Fruit fly (Drosophila melanogaster) whole organism, prepupa: ENCODE data around the gene Vps26.

ENCODE experiments used
- Blimp-1 ChIP-seq: fragments of 200-800 bp; sonication (Bioruptor generic); optimal IDR thresholded peaks from 3 replicates; lab custom pipeline; 2017; ENCODE audit warnings: missing biosample characterization, missing genetic modification characterization, mild to moderate bottlenecking, moderate library complexity, missing genetic modification reagents
- CG10631 ChIP-seq: fragments of 200-800 bp; sonication (Bioruptor generic); optimal IDR thresholded peaks from 2 replicates; lab custom pipeline; 2016; ENCODE audit warnings: missing biosample characterization, missing genetic modification characterization
- CG10669 ChIP-seq: fragments of 200-800 bp; sonication (Bioruptor generic); optimal IDR thresholded peaks from 3 replicates; lab custom pipeline; 2018; ENCODE audit warnings: missing biosample characterization, mild to moderate bottlenecking, missing genetic modification characterization, moderate library complexity
- CG11294 ChIP-seq: fragments of 200-800 bp; sonication (Bioruptor generic); IDR thresholded peaks from 2 replicates; pipeline ENCODE4 v1.3.6; 2022; ENCODE audit warnings: missing biosample characterization, missing genetic modification characterization
- CG11762 ChIP-seq: fragments of 200-800 bp; sonication (Bioruptor generic); optimal IDR thresholded peaks from 3 replicates; lab custom pipeline; 2016; ENCODE audit warnings: missing biosample characterization, missing genetic modification characterization; ENCODE audit not compliant: insufficient read depth
- CG15336 ChIP-seq: fragments of 200-800 bp; sonication (Bioruptor generic); IDR thresholded peaks from 2 replicates; pipeline ENCODE4 v1.3.6; 2022; ENCODE audit warnings: missing biosample characterization, missing genetic modification characterization
- CG16779 ChIP-seq: fragments of 200-800 bp; sonication (Bioruptor generic); optimal IDR thresholded peaks from 3 replicates; lab custom pipeline; 2017; ENCODE audit warnings: missing biosample characterization, mild to moderate bottlenecking, missing genetic modification characterization
- CG3032 ChIP-seq: fragments of 200-800 bp; optimal IDR thresholded peaks from 2 replicates; lab custom pipeline; 2019; ENCODE audit warnings: missing biosample characterization, mild to moderate bottlenecking, missing genetic modification characterization, moderate library complexity
- CG31627 ChIP-seq: fragments of 200-800 bp; sonication (Bioruptor generic); optimal IDR thresholded peaks from 3 replicates; lab custom pipeline; 2016; ENCODE audit warnings: missing biosample characterization, missing genetic modification characterization
- CG32006 ChIP-seq: fragments of 200-800 bp; sonication (Bioruptor generic); optimal IDR thresholded peaks from 3 replicates; lab custom pipeline; 2017; ENCODE audit warnings: missing biosample characterization, mild to moderate bottlenecking, missing genetic modification characterization
- CG34406 ChIP-seq: fragments of 200-800 bp; sonication (Bioruptor generic); optimal IDR thresholded peaks from 3 replicates; lab custom pipeline; 2016; ENCODE audit warnings: missing biosample characterization, missing genetic modification characterization
- CG3919 ChIP-seq: fragments of 200-800 bp; sonication (Bioruptor generic); optimal IDR thresholded peaks from 3 replicates; lab custom pipeline; 2016; ENCODE audit warnings: missing biosample characterization, missing genetic modification characterization
- CG4318 ChIP-seq: fragments of 200-800 bp; sonication (Bioruptor generic); optimal IDR thresholded peaks from 3 replicates; lab custom pipeline; 2017; ENCODE audit warnings: missing biosample characterization, mild to moderate bottlenecking, missing genetic modification characterization
- CG6163 ChIP-seq: fragments of 200-800 bp; sonication (Bioruptor generic); IDR thresholded peaks from 3 replicates; pipeline ENCODE4 v1.3.6; 2022; ENCODE audit warnings: missing biosample characterization, missing genetic modification characterization
- CG6792 ChIP-seq: fragments of 200-800 bp; sonication (Bioruptor generic); optimal IDR thresholded peaks from 3 replicates; lab custom pipeline; 2016; ENCODE audit warnings: missing biosample characterization, missing genetic modification characterization
- CG6808 ChIP-seq: fragments of 200-800 bp; sonication (Bioruptor generic); optimal IDR thresholded peaks from 3 replicates; lab custom pipeline; 2017; ENCODE audit warnings: missing biosample characterization, missing genetic modification characterization, mild to moderate bottlenecking, moderate library complexity, missing genetic modification reagents
- CG6854 ChIP-seq: fragments of 200-800 bp; sonication (Bioruptor generic); optimal IDR thresholded peaks from 2 replicates; lab custom pipeline; 2017; ENCODE audit warnings: missing biosample characterization, mild to moderate bottlenecking, missing genetic modification characterization
- CG7368 ChIP-seq: fragments of 200-800 bp; sonication (Bioruptor generic); optimal IDR thresholded peaks from 3 replicates; lab custom pipeline; 2016; ENCODE audit warnings: missing biosample characterization, missing genetic modification characterization
- CG8119 ChIP-seq: fragments of 200-800 bp; sonication (Bioruptor generic); IDR thresholded peaks from 3 replicates; pipeline ENCODE4 v1.3.6; 2022; ENCODE audit warnings: missing biosample characterization, missing genetic modification characterization
- CG8319 ChIP-seq: fragments of 200-800 bp; sonication (Bioruptor generic); optimal IDR thresholded peaks from 3 replicates; lab custom pipeline; 2016; ENCODE audit warnings: missing biosample characterization, missing genetic modification characterization
- CG8632 ChIP-seq: fragments of 200-800 bp; sonication (Bioruptor generic); optimal IDR thresholded peaks from 3 replicates; lab custom pipeline; 2016; ENCODE audit warnings: missing biosample characterization, missing genetic modification characterization
- Eip75B ChIP-seq: fragments of 200-800 bp; sonication (Bioruptor generic); optimal IDR thresholded peaks from 3 replicates; lab custom pipeline; 2016; ENCODE audit warnings: missing biosample characterization, missing genetic modification characterization
- Eip78C ChIP-seq: fragments of 200-800 bp; sonication (Bioruptor generic); peaks from one replicate; lab custom pipeline; 2016; ENCODE audit warnings: missing biosample characterization, missing genetic modification characterization
- Eip93F ChIP-seq: fragments of 200-800 bp; sonication (Bioruptor generic); optimal IDR thresholded peaks from 2 replicates; lab custom pipeline; 2016; ENCODE audit warnings: missing biosample characterization, mild to moderate bottlenecking, missing genetic modification characterization
- Ets96B ChIP-seq: fragments of 200-800 bp; optimal IDR thresholded peaks from 2 replicates; lab custom pipeline; 2019; ENCODE audit warnings: missing biosample characterization, mild to moderate bottlenecking, missing genetic modification characterization, moderate library complexity
- Gug ChIP-seq: fragments of 200-800 bp; sonication (Bioruptor generic); IDR thresholded peaks from 2 replicates; pipeline ENCODE4 v1.3.6; 2022; ENCODE audit warnings: missing biosample characterization, missing genetic modification characterization
- Hr38 ChIP-seq: sonication (Bioruptor generic); optimal IDR thresholded peaks from 2 replicates; lab custom pipeline; 2016; ENCODE audit warnings: missing biosample characterization, missing genetic modification characterization
- Hr4 ChIP-seq: fragments of 200-800 bp; sonication (Bioruptor generic); optimal IDR thresholded peaks from 3 replicates; lab custom pipeline; 2016; ENCODE audit warnings: missing biosample characterization, missing genetic modification characterization
- Lpt ChIP-seq: fragments of 200-800 bp; sonication (Bioruptor generic); optimal IDR thresholded peaks from 3 replicates; lab custom pipeline; 2016; ENCODE audit warnings: missing biosample characterization, missing genetic modification characterization
- Met ChIP-seq: fragments of 200-800 bp; sonication (Bioruptor generic); optimal IDR thresholded peaks from 3 replicates; lab custom pipeline; 2016; ENCODE audit warnings: missing biosample characterization, missing genetic modification characterization
- OdsH ChIP-seq: fragments of 200-800 bp; sonication (Bioruptor generic); optimal IDR thresholded peaks from 3 replicates; lab custom pipeline; 2016; ENCODE audit warnings: missing biosample characterization, missing genetic modification characterization
- Smox ChIP-seq: fragments of 200-800 bp; sonication (Bioruptor generic); optimal IDR thresholded peaks from 3 replicates; lab custom pipeline; 2016; ENCODE audit warnings: missing biosample characterization, missing genetic modification characterization
- Sox102F ChIP-seq: fragments of 200-800 bp; sonication (Bioruptor generic); optimal IDR thresholded peaks from 2 replicates; lab custom pipeline; 2016; ENCODE audit warnings: missing biosample characterization, mild to moderate bottlenecking, missing genetic modification characterization
- Sox14 ChIP-seq: fragments of 200-800 bp; sonication (Bioruptor generic); optimal IDR thresholded peaks from 3 replicates; lab custom pipeline; 2016; ENCODE audit warnings: missing biosample characterization, missing genetic modification characterization
- achi ChIP-seq: fragments of 200-800 bp; sonication (Bioruptor generic); optimal IDR thresholded peaks from 3 replicates; lab custom pipeline; 2016; ENCODE audit warnings: missing biosample characterization, missing genetic modification characterization
- acj6 ChIP-seq: fragments of 200-800 bp; sonication (Bioruptor generic); optimal IDR thresholded peaks from 3 replicates; lab custom pipeline; 2016; ENCODE audit warnings: missing biosample characterization, missing genetic modification characterization
- cyc ChIP-seq: fragments of 200-800 bp; sonication (Bioruptor generic); optimal IDR thresholded peaks from 3 replicates; lab custom pipeline; 2016; ENCODE audit warnings: missing biosample characterization, missing genetic modification characterization
- dsx ChIP-seq: fragments of 200-800 bp; optimal IDR thresholded peaks from 3 replicates; lab custom pipeline; 2019; ENCODE audit warnings: missing biosample characterization, mild to moderate bottlenecking, missing genetic modification characterization, moderate library complexity; ENCODE audit not compliant: poor library complexity, severe bottlenecking
- eg ChIP-seq: fragments of 200-800 bp; sonication (Bioruptor generic); IDR thresholded peaks from 3 replicates; pipeline ENCODE4 v1.3.6; 2022; ENCODE audit warnings: missing biosample characterization, missing genetic modification characterization
- esn ChIP-seq: fragments of 200-800 bp; sonication (Bioruptor generic); optimal IDR thresholded peaks from 2 replicates; lab custom pipeline; 2016; ENCODE audit warnings: missing biosample characterization, mild to moderate bottlenecking, missing genetic modification characterization, moderate library complexity
- fd59A ChIP-seq: fragments of 200-800 bp; sonication (Bioruptor generic); optimal IDR thresholded peaks from 2 replicates; lab custom pipeline; 2017; ENCODE audit warnings: missing biosample characterization, mild to moderate bottlenecking, missing genetic modification characterization, missing genetic modification reagents
- fkh ChIP-seq: fragments of 200-800 bp; sonication (Bioruptor generic); optimal IDR thresholded peaks from 3 replicates; lab custom pipeline; 2017; ENCODE audit warnings: missing biosample characterization, mild to moderate bottlenecking, missing genetic modification characterization, moderate library complexity
- lz ChIP-seq: fragments of 200-800 bp; sonication (Bioruptor generic); optimal IDR thresholded peaks from 3 replicates; lab custom pipeline; 2016; ENCODE audit warnings: missing biosample characterization, missing genetic modification characterization
- net ChIP-seq: fragments of 200-800 bp; sonication (Bioruptor generic); optimal IDR thresholded peaks from 3 replicates; lab custom pipeline; 2016; ENCODE audit warnings: missing biosample characterization, missing genetic modification characterization
- spab ChIP-seq: fragments of 200-800 bp; sonication (Bioruptor generic); optimal IDR thresholded peaks from 2 replicates; lab custom pipeline; 2017; ENCODE audit warnings: missing biosample characterization, mild to moderate bottlenecking, missing genetic modification characterization, missing genetic modification reagents
- ss ChIP-seq, 2 experiments: fragments of 200-800 bp; sonication (Bioruptor generic); optimal IDR thresholded peaks; 2 replicates in 1 of 2; 3 replicates in 1 of 2; lab custom pipeline; 2017 to 2018; ENCODE audit warnings: mild to moderate bottlenecking in 2 of 2, missing biosample characterization in 2 of 2, missing genetic modification characterization in 2 of 2, moderate library complexity in 1 of 2
- svp ChIP-seq: fragments of 200-800 bp; sonication (Bioruptor generic); peaks from one replicate; lab custom pipeline; 2016; ENCODE audit warnings: missing biosample characterization, missing genetic modification characterization
- topi ChIP-seq: fragments of 200-800 bp; sonication (Bioruptor generic); optimal IDR thresholded peaks from 3 replicates; lab custom pipeline; 2016; ENCODE audit warnings: missing biosample characterization, missing genetic modification characterization

Gene Vps26

DNA sequence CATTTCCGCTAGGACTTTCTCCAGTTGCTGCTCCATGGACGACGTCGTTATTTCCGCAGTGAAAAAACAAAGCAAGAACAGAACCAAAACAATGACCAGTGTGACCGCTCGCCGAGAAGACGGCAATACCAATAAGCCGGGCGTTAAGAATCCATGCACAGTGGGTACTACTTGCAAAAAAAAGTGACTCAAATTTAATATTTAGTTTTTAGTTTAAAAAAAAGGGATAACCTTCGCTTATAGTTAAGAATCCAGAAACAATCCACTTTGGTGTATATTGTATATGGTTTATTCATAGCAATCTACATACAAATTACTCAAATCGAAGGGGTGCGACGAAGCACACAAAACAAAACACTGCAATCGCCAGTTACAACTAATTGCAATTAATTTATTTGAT is 14.8 kb upstream of the Vps26 start, which contains the start of gene Lamtor5 (continued):
- TF ChIP-seq CG32006: peak; percentile 37
- peak; percentile 23 for TF ChIP-seq dsx
- TF ChIP-seq esn (GFP tag; lab: Kevin White, UChicago): peak; percentile 63
- TF ChIP-seq Met: peak; percentile 54
- TF ChIP-seq CG6808 (GFP tag; lab: Kevin White, UChicago): peak; percentile 7
- TF ChIP-seq Smox (GFP tag; lab: Kevin White, UChicago): peak; percentile 51
- peak; percentile 25; the same call in 1 of the 3 replicates for TF ChIP-seq CG8119 (GFP tag; lab: Robert Waterston, UW)
- TF ChIP-seq achi: peak; percentile 41
- peak; percentile 3 to 39 for TF ChIP-seq ss (GFP tag; optimal IDR thresholded peaks at IDR 0.05; lab: Kevin White, UChicago)
- TF ChIP-seq spab: no peak

DNA sequence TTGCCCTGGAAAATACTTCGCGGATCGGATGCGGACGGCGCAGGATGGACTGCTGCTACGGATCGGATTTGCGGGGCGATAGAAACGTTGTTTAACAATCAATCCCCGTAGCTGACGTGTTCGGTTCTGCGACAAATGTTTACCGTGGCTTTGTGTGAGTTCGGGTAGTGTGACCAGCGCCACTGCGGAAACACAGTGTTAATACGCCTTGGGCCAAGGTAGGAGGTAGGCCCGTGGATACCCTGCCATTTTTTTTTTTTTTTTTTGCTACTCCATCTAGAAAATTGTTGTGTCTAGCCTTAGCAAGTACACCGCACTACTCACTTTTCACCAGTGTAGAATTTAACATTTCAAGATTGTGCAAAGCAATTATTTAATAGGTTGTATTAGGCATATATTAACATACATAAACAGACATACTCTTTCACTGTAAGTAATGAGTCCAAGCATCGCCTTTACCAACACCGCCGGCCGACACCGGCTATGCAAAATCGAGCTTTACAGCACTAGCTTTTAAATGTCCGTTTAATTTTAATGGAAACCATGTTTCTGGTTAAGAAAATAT is 12.0 kb upstream of the Vps26 start, which contains the start of gene deltaCOP:
Gene deltaCOP, minus strand, starts transcription at position 171 of the 565 bp plus-strand sequence.
- TF ChIP-seq Met: no peak
- TF ChIP-seq Gug: peak; percentile 77
- TF ChIP-seq CG32006: peak; percentile 87
- TF ChIP-seq CG6163 (GFP tag; lab: Robert Waterston, UW): peak; percentile 82
- peak; percentile 70 for TF ChIP-seq CG8319 (GFP tag; lab: Kevin White, UChicago)
- peak; percentile 88 for TF ChIP-seq CG6792 (GFP tag; lab: Kevin White, UChicago)
- TF ChIP-seq CG10631: no peak
- no peak for TF ChIP-seq Hr4 (GFP tag; lab: Kevin White, UChicago)
- peak; percentile 59 for TF ChIP-seq dsx
- TF ChIP-seq Eip78C (GFP tag; lab: Kevin White, UChicago): peak; percentile 97
- no peak for TF ChIP-seq Eip93F (GFP tag; lab: Kevin White, UChicago)
- peak in 1 of 2 experiments; percentile 80 for TF ChIP-seq ss (GFP tag; optimal IDR thresholded peaks at IDR 0.05; lab: Kevin White, UChicago)
- peak; percentile 23 for TF ChIP-seq Hr38 (GFP tag; lab: Kevin White, UChicago)
- peak; percentile 70 for TF ChIP-seq CG11762 (GFP tag; lab: Kevin White, UChicago)
- peak; percentile 76 for TF ChIP-seq CG3032 (tag; lab: Kevin White, UChicago)
- peak; percentile 92 for TF ChIP-seq svp
- peak; percentile 83 for TF ChIP-seq CG34406 (GFP tag; lab: Kevin White, UChicago)
- no peak for TF ChIP-seq CG16779 (tag; lab: Kevin White, UChicago)
- TF ChIP-seq lz (GFP tag; lab: Kevin White, UChicago): peak; percentile 91
- peak; percentile 89 for TF ChIP-seq Eip75B (GFP tag; lab: Kevin White, UChicago)
- no peak for TF ChIP-seq CG4318 (GFP tag; lab: Kevin White, UChicago)
- TF ChIP-seq Sox102F (GFP tag; lab: Kevin White, UChicago): no peak
- TF ChIP-seq CG31627 (GFP tag; lab: Kevin White, UChicago): peak; percentile 92
- TF ChIP-seq CG7368: peak; percentile 77
- TF ChIP-seq topi: peak; percentile 90
- no peak for TF ChIP-seq fkh (GFP tag; lab: Kevin White, UChicago)
- peak; percentile 85 for TF ChIP-seq CG8632
- TF ChIP-seq fd59A: peak; percentile 74
- peak; percentile 72; the same call in 2 of the 3 replicates for TF ChIP-seq eg (GFP tag; lab: Robert Waterston, UW)
- TF ChIP-seq CG11294 (GFP tag; lab: Robert Waterston, UW): peak; percentile 72
- peak; percentile 93 for TF ChIP-seq Sox14 (GFP tag; lab: Kevin White, UChicago)
- TF ChIP-seq CG3919 (GFP tag; lab: Kevin White, UChicago): peak; percentile 87
- TF ChIP-seq Lpt (GFP tag; lab: Kevin White, UChicago): peak; percentile 77
- TF ChIP-seq esn (GFP tag; lab: Kevin White, UChicago): peak; percentile 92
- peak; percentile 76 for TF ChIP-seq CG15336 (GFP tag; lab: Robert Waterston, UW)
- no peak for TF ChIP-seq CG10669 (GFP tag; lab: Kevin White, UChicago)
- TF ChIP-seq achi: peak; percentile 84
- no peak for TF ChIP-seq Smox (GFP tag; lab: Kevin White, UChicago)
- peak; percentile 73; the same call in 2 of the 3 replicates for TF ChIP-seq CG8119 (GFP tag; lab: Robert Waterston, UW)
- TF ChIP-seq acj6 (GFP tag; lab: Kevin White, UChicago): no peak
- peak; percentile 72 for TF ChIP-seq Ets96B (tag; lab: Kevin White, UChicago)
- no peak for TF ChIP-seq Blimp-1 (GFP tag; lab: Kevin White, UChicago)
- peak; percentile 16 for TF ChIP-seq CG6854 (GFP tag; lab: Kevin White, UChicago)
- no peak for TF ChIP-seq OdsH (GFP tag; lab: Kevin White, UChicago)
- TF ChIP-seq net (GFP tag; lab: Kevin White, UChicago): peak; percentile 81
- peak; percentile 89 for TF ChIP-seq cyc (GFP tag; lab: Kevin White, UChicago)
